Fruit fly (Drosophila melanogaster) whole organism, embryonic: ENCODE data around the gene CG9498.
A peak's percentile ranks its signal among the peaks of the same experiment; 100 is the strongest.

ENCODE experiments used
- Ada2b ChIP-seq: fragments of 200-800 bp; sonication (Bioruptor generic); IDR thresholded peaks from 2 replicates; pipeline ENCODE4 v1.3.6; 2022; ENCODE audit warnings: missing biosample characterization, missing genetic modification characterization
- CG10274 ChIP-seq: fragments of 200-800 bp; sonication (Bioruptor generic); optimal IDR thresholded peaks from 3 replicates; lab custom pipeline; 2017; ENCODE audit warnings: missing biosample characterization, mild to moderate bottlenecking, missing genetic modification characterization
- CG10431 ChIP-seq: fragments of 200-800 bp; sonication (Bioruptor generic); optimal IDR thresholded peaks from 3 replicates; lab custom pipeline; 2018; ENCODE audit warnings: missing biosample characterization, mild to moderate bottlenecking, missing genetic modification characterization
- CG1233 ChIP-seq: fragments of 200-800 bp; sonication (Bioruptor generic); optimal IDR thresholded peaks from 4 replicates; lab custom pipeline; 2018; ENCODE audit warnings: missing biosample characterization, mild to moderate bottlenecking, missing genetic modification characterization
- CG12391 ChIP-seq: fragments of 200-800 bp; sonication (Bioruptor generic); optimal IDR thresholded peaks from 3 replicates; lab custom pipeline; 2018; ENCODE audit warnings: missing biosample characterization, mild to moderate bottlenecking, missing genetic modification characterization, moderate library complexity
- CG13424 ChIP-seq: fragments of 200-800 bp; sonication (Bioruptor generic); optimal IDR thresholded peaks from 2 replicates; lab custom pipeline; 2019; ENCODE audit warnings: missing biosample characterization, mild to moderate bottlenecking, missing genetic modification characterization, moderate library complexity
- CG1529 ChIP-seq: fragments of 200-800 bp; sonication (Bioruptor generic); optimal IDR thresholded peaks from 3 replicates; lab custom pipeline; 2018; ENCODE audit warnings: missing biosample characterization, missing genetic modification characterization
- CG15479 ChIP-seq: fragments of 200-800 bp; sonication (Bioruptor generic); optimal IDR thresholded peaks from 3 replicates; lab custom pipeline; 2019; ENCODE audit warnings: missing biosample characterization, mild to moderate bottlenecking, missing genetic modification characterization, moderate library complexity
- CG15601 ChIP-seq: fragments of 200-800 bp; sonication (Bioruptor generic); optimal IDR thresholded peaks from 3 replicates; lab custom pipeline; 2019; ENCODE audit warnings: missing biosample characterization, mild to moderate bottlenecking, missing genetic modification characterization, moderate library complexity
- CG17359 ChIP-seq: fragments of 200-800 bp; sonication (Bioruptor generic); optimal IDR thresholded peaks from 3 replicates; lab custom pipeline; 2018; ENCODE audit warnings: missing biosample characterization, mild to moderate bottlenecking, missing genetic modification characterization, moderate library complexity
- CG17568 ChIP-seq: fragments of 200-800 bp; sonication (Bioruptor generic); optimal IDR thresholded peaks from 2 replicates; lab custom pipeline; 2018; ENCODE audit warnings: missing biosample characterization, mild to moderate bottlenecking, missing genetic modification characterization, moderate library complexity
- CG3407 ChIP-seq: fragments of 200-800 bp; sonication (Bioruptor generic); optimal IDR thresholded peaks from 2 replicates; lab custom pipeline; 2018; ENCODE audit warnings: missing biosample characterization, mild to moderate bottlenecking, missing genetic modification characterization
- CG3726 ChIP-seq: fragments of 200-800 bp; sonication (Bioruptor generic); IDR thresholded peaks from 3 replicates; pipeline ENCODE4, ENCODE4 v1.3.6; 2022; ENCODE audit warnings: missing biosample characterization, missing genetic modification characterization
- CG4282 ChIP-seq: fragments of 200-800 bp; sonication (Bioruptor generic); optimal IDR thresholded peaks from 2 replicates; lab custom pipeline; 2016; ENCODE audit warnings: missing biosample characterization, missing genetic modification characterization
- CG4360 ChIP-seq: fragments of 200-800 bp; sonication (Bioruptor generic); IDR thresholded peaks from 2 replicates; pipeline ENCODE4 v1.3.6; 2022; ENCODE audit warnings: missing biosample characterization, missing genetic modification characterization
- CG4617 ChIP-seq: fragments of 200-800 bp; sonication (Bioruptor generic); optimal IDR thresholded peaks from 3 replicates; lab custom pipeline; 2016; ENCODE audit warnings: missing biosample characterization, missing genetic modification characterization, borderline replicate concordance
- CG7987 ChIP-seq: fragments of 200-800 bp; sonication (Bioruptor generic); optimal IDR thresholded peaks from 2 replicates; lab custom pipeline; 2018; ENCODE audit warnings: missing biosample characterization, mild to moderate bottlenecking, missing genetic modification characterization, moderate library complexity
- CG8281 ChIP-seq: fragments of 200-800 bp; sonication (Bioruptor generic); optimal IDR thresholded peaks from 2 replicates; lab custom pipeline; 2018; ENCODE audit warnings: missing biosample characterization, mild to moderate bottlenecking, missing genetic modification characterization, moderate library complexity
- CG8478 ChIP-seq: fragments of >200 bp; optimal IDR thresholded peaks from 2 replicates; lab custom pipeline; 2018
- D ChIP-seq, 2 experiments: fragments of 200-800 bp in 1 of 2; fragments of >200 bp in 1 of 2; sonication (Bioruptor generic) in 1 of 2; optimal IDR thresholded peaks; 2 replicates in 1 of 2; 3 replicates in 1 of 2; lab custom pipeline; 2017; ENCODE audit warnings: mild to moderate bottlenecking in 1 of 2, missing biosample characterization in 1 of 2, missing genetic modification characterization in 1 of 2, missing genetic modification reagents in 1 of 2
- Dip2 ChIP-seq: fragments of 200-800 bp; sonication (Bioruptor generic); IDR thresholded peaks from 2 replicates; pipeline ENCODE4 v1.3.6; 2022; ENCODE audit warnings: missing biosample characterization, missing genetic modification characterization
- Dref ChIP-seq: fragments of 200-800 bp; sonication (Bioruptor generic); IDR thresholded peaks from 2 replicates; pipeline ENCODE4 v1.3.6; 2022; ENCODE audit warnings: missing biosample characterization, missing genetic modification characterization
- E2f1 ChIP-seq: fragments of 200-800 bp; sonication (Bioruptor generic); IDR thresholded peaks from 2 replicates; pipeline ENCODE4 v1.3.6; 2022; ENCODE audit warnings: missing biosample characterization, missing genetic modification characterization
- ERR ChIP-seq: fragments of 200-800 bp; sonication (Bioruptor generic); optimal IDR thresholded peaks from 2 replicates; lab custom pipeline; 2016; ENCODE audit warnings: missing biosample characterization, missing genetic modification characterization
- Eip74EF ChIP-seq, 2 experiments: fragments of 200-800 bp in 1 of 2; fragments of >200 bp in 1 of 2; sonication (Bioruptor generic) in 1 of 2; optimal IDR thresholded peaks; 2 replicates each; lab custom pipeline; 2017 to 2019; ENCODE audit warnings: missing biosample characterization in 2 of 2, missing genetic modification characterization in 2 of 2, mild to moderate bottlenecking in 1 of 2, moderate library complexity in 1 of 2
- H2.0 ChIP-seq: fragments of 200-800 bp; sonication (Bioruptor generic); IDR thresholded peaks from 2 replicates; pipeline ENCODE4 v1.3.6; 2022; ENCODE audit warnings: missing biosample characterization, missing genetic modification characterization
- HHEX ChIP-seq: fragments of 200-800 bp; sonication (Bioruptor generic); optimal IDR thresholded peaks from 3 replicates; lab custom pipeline; 2017; ENCODE audit warnings: missing biosample characterization, mild to moderate bottlenecking, missing genetic modification characterization, missing genetic modification reagents
- Hmr ChIP-seq: fragments of 200-800 bp; sonication (Bioruptor generic); optimal IDR thresholded peaks from 3 replicates; lab custom pipeline; 2017; ENCODE audit warnings: mild to moderate bottlenecking, missing biosample characterization, missing genetic modification reagents, missing genetic modification characterization
- MBD-R2 ChIP-seq: fragments of 200-800 bp; sonication (Bioruptor generic); IDR thresholded peaks from 2 replicates; pipeline ENCODE4 v1.3.6; 2022; ENCODE audit warnings: missing biosample characterization, missing genetic modification characterization
- MESR4 ChIP-seq: fragments of 200-800 bp; sonication (Bioruptor generic); optimal IDR thresholded peaks from 2 replicates; lab custom pipeline; 2018; ENCODE audit warnings: missing biosample characterization, mild to moderate bottlenecking, missing genetic modification characterization, moderate library complexity
- Scr ChIP-seq: fragments of 200-800 bp; sonication (Bioruptor generic); IDR thresholded peaks from 2 replicates; pipeline ENCODE4 v1.3.6; 2022; ENCODE audit warnings: missing biosample characterization, missing genetic modification characterization; ENCODE audit not compliant: partially characterized antibody
- abd-A ChIP-seq: fragments of 200-800 bp; sonication (Bioruptor generic); optimal IDR thresholded peaks from 3 replicates; lab custom pipeline; 2019; ENCODE audit warnings: missing biosample characterization, mild to moderate bottlenecking, missing genetic modification characterization, moderate library complexity
- amos ChIP-seq: fragments of 200-800 bp; sonication (Bioruptor generic); IDR thresholded peaks from 2 replicates; pipeline ENCODE4 v1.3.6; 2022; ENCODE audit warnings: missing biosample characterization, missing genetic modification characterization; ENCODE audit not compliant: partially characterized antibody
- crol ChIP-seq: fragments of 200-800 bp; sonication (Bioruptor generic); IDR thresholded peaks from 2 replicates; pipeline ENCODE4 v1.3.6; 2022; ENCODE audit warnings: missing biosample characterization, missing genetic modification characterization
- dan ChIP-seq: fragments of 200-800 bp; sonication (Bioruptor generic); IDR thresholded peaks from 2 replicates; pipeline ENCODE4 v1.3.6; 2022; ENCODE audit warnings: missing biosample characterization, missing genetic modification characterization
- dysf ChIP-seq: fragments of 200-800 bp; sonication (Bioruptor generic); IDR thresholded peaks from 3 replicates; pipeline ENCODE4 v1.3.6; 2022; ENCODE audit warnings: missing biosample characterization, missing genetic modification characterization
- gem ChIP-seq: fragments of 200-800 bp; sonication (Bioruptor generic); optimal IDR thresholded peaks from 2 replicates; lab custom pipeline; 2019; ENCODE audit warnings: missing biosample characterization, mild to moderate bottlenecking, missing genetic modification characterization, moderate library complexity
- grau ChIP-seq: fragments of 200-800 bp; optimal IDR thresholded peaks from 3 replicates; lab custom pipeline; 2019; ENCODE audit warnings: missing biosample characterization, mild to moderate bottlenecking, missing genetic modification characterization, moderate library complexity
- hb ChIP-seq: fragments of 200-800 bp; sonication (Bioruptor generic); IDR thresholded peaks from 3 replicates; pipeline ENCODE4 v1.3.6; 2022; ENCODE audit warnings: missing biosample characterization, missing genetic modification characterization; ENCODE audit not compliant: partially characterized antibody
- rib ChIP-seq: fragments of 200-800 bp; sonication (Bioruptor generic); IDR thresholded peaks from 2 replicates; pipeline ENCODE4 v1.3.6; 2022; ENCODE audit warnings: missing biosample characterization, missing genetic modification characterization
- run ChIP-seq: fragments of 200-800 bp; sonication (Bioruptor generic); optimal IDR thresholded peaks from 3 replicates; lab custom pipeline; 2018; ENCODE audit warnings: missing biosample characterization, mild to moderate bottlenecking, missing genetic modification characterization
- so ChIP-seq: fragments of 200-800 bp; sonication (Bioruptor generic); IDR thresholded peaks from 3 replicates; pipeline ENCODE4 v1.3.6; 2022; ENCODE audit warnings: missing biosample characterization, missing genetic modification characterization
- tgo ChIP-seq: fragments of 200-800 bp; sonication (Bioruptor generic); IDR thresholded peaks from 3 replicates; pipeline ENCODE4 v1.3.6; 2022; ENCODE audit warnings: missing biosample characterization, missing genetic modification characterization
- tio ChIP-seq: fragments of 200-800 bp; sonication (Bioruptor generic); optimal IDR thresholded peaks from 2 replicates; lab custom pipeline; 2017; ENCODE audit warnings: missing biosample characterization, missing genetic modification characterization, inconsistent platforms
- wek ChIP-seq: fragments of 200-800 bp; sonication (Bioruptor generic); optimal IDR thresholded peaks from 3 replicates; lab custom pipeline; 2018; ENCODE audit warnings: missing biosample characterization, mild to moderate bottlenecking, missing genetic modification characterization, moderate library complexity
- wor ChIP-seq: fragments of 200-800 bp; sonication (Bioruptor generic); IDR thresholded peaks from 2 replicates; pipeline ENCODE4 v1.3.6; 2022; ENCODE audit warnings: missing biosample characterization, missing genetic modification characterization

Gene CG9498

DNA sequence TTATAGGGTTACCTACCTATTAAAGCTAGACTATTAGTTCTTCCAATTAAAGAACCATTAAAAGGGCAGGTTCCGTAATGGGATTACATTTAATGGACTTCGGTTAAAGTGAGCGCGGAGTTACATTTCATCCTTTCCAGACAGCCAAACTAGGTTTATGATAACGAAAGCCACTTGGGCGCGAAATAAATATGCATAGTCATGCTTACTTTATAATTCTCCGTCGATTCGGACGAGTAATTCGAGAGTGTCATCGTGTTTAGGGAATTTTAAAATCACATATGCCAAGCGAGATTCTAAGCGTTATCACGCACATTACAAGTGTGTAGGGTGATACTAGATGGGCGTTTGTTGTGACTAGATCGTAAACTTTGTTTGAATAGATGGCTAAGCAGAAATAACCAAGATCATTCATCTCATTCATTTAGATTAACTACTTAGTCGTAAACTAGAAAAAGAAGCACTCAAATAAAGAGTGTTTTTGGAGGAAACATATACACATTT is 10.6 kb downstream of the CG9498 start:
- TF ChIP-seq CG10274 (peak; percentile 24), grau (no peak), dysf (GFP tag; lab: Robert Waterston, UW) (no peak), tio (GFP tag; lab: Kevin White, UChicago) (no peak), CG15479 (GFP tag; lab: Kevin White, UChicago) (no peak)

DNA sequence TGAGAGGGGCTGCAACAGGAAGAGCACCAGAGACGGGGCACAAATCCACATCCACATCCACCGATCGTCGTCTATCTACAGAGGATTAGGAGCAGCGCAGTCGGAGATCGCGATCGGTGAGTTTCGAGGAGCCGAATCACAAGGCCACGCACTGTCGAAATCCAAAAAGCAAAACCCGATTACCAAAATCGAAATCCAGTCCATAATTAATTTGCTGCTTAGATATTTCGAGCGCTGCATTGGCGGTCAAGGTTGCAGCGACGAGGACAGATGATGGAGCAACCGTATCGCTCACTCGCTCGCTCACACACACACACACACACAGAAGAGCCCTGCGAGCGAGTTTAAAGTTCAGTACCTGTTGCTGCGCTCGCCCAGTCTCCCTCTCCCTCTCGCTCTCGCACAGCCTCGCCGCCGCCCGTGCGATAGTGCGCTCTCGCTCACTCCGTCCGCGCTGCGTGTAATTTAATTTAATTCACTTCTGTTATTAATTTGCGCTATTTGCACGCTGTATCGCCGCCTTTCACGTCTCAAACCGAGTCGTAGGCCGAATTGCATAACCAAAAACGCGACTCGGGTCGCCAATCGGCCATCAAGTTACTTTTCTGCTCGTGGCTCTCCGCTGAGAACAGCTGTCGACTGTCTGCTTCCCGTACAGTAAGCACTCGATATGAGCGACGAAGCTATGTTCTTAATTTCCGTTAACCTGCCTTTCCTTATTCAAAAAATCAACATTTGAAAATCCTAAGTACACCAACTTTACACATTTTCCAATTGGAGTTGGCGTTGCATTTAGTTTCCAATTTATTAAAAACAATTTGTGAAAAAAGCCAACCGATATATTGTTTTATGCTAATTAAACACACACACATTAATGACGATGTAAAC is 11.6 kb downstream of the CG9498 start:
- TF ChIP-seq Dref = no peak
- TF ChIP-seq CG8281 = no peak
- no peak for TF ChIP-seq CG3726 (GFP tag; lab: Robert Waterston, UW)
- no peak for TF ChIP-seq Dip2 (GFP tag; lab: Robert Waterston, UW)
- no peak for TF ChIP-seq CG7987 (GFP tag; lab: Kevin White, UChicago)
- peak; percentile 41 for TF ChIP-seq CG17568 (GFP tag; lab: Kevin White, UChicago)
- TF ChIP-seq CG4360 (GFP tag; lab: Robert Waterston, UW) = no peak
- no peak for TF ChIP-seq ERR (GFP tag; lab: Kevin White, UChicago)
- TF ChIP-seq CG10431 (GFP tag; lab: Kevin White, UChicago) = no peak
- no peak for TF ChIP-seq wor (GFP tag; lab: Robert Waterston, UW)
- peak; percentile 89 for TF ChIP-seq CG8478
- TF ChIP-seq abd-A (tag; lab: Kevin White, UChicago) = no peak
- no peak for TF ChIP-seq rib
- TF ChIP-seq CG1233 (GFP tag; lab: Kevin White, UChicago) = no peak
- peak; percentile 41; the same call in 1 of the 2 replicates for TF ChIP-seq H2.0 (GFP tag; lab: Robert Waterston, UW)
- TF ChIP-seq CG15601 (tag; lab: Kevin White, UChicago) = no peak
- TF ChIP-seq gem (tag; lab: Kevin White, UChicago) = peak; percentile 73
- peak; percentile 50 for TF ChIP-seq CG17359
- no peak for TF ChIP-seq wek
- TF ChIP-seq tgo (GFP tag; lab: Robert Waterston, UW) = peak; percentile 37; the same call in 2 of the 3 replicates
- no peak for TF ChIP-seq dan (GFP tag; lab: Robert Waterston, UW)
- peak; percentile 37 for TF ChIP-seq HHEX (GFP tag; lab: Kevin White, UChicago)
- TF ChIP-seq Ada2b = peak; percentile 25; the same call in 1 of the 2 replicates
- no peak for TF ChIP-seq so (GFP tag; lab: Robert Waterston, UW)
- no peak for TF ChIP-seq run (tag; lab: Kevin White, UChicago)
- no peak for TF ChIP-seq CG3407 (GFP tag; lab: Kevin White, UChicago)
- peak; percentile 36 for TF ChIP-seq D (optimal IDR thresholded peaks at IDR 0.05; lab: Kevin White, UChicago)
- TF ChIP-seq D (GFP tag; optimal IDR thresholded peaks at IDR 0.05; lab: Kevin White, UChicago) = no peak
- TF ChIP-seq Hmr (GFP tag; lab: Kevin White, UChicago) = peak; percentile 28
- TF ChIP-seq MESR4 (GFP tag; lab: Kevin White, UChicago) = no peak
- TF ChIP-seq CG12391 (tag; lab: Kevin White, UChicago) = peak; percentile 41
- no peak for TF ChIP-seq CG4282 (GFP tag; lab: Kevin White, UChicago)
- no peak for TF ChIP-seq CG4617 (GFP tag; lab: Kevin White, UChicago)
- TF ChIP-seq CG13424 (tag; lab: Kevin White, UChicago) = peak; percentile 63
- TF ChIP-seq Scr (GFP tag; lab: Robert Waterston, UW) = no peak
- TF ChIP-seq hb (GFP tag; lab: Robert Waterston, UW) = no peak
- peak; percentile 5; the same call in 1 of the 2 replicates for TF ChIP-seq MBD-R2
- TF ChIP-seq E2f1 (GFP tag; lab: Robert Waterston, UW) = no peak; the same call in 1 of the 2 replicates
- TF ChIP-seq amos (GFP tag; lab: Robert Waterston, UW) = 0 out of 2 replicates have a peak, but pooled peaks have one; percentile 13
- no peak for TF ChIP-seq Eip74EF (GFP tag; optimal IDR thresholded peaks at IDR 0.05; lab: Kevin White, UChicago)
- peak; percentile 7 for TF ChIP-seq crol (GFP tag; lab: Robert Waterston, UW)
- peak; percentile 7 for TF ChIP-seq CG1529 (GFP tag; lab: Kevin White, UChicago)
